Fruit fly (Drosophila melanogaster): ENCODE measurements around the gene sina.

Gene sina

DNA sequence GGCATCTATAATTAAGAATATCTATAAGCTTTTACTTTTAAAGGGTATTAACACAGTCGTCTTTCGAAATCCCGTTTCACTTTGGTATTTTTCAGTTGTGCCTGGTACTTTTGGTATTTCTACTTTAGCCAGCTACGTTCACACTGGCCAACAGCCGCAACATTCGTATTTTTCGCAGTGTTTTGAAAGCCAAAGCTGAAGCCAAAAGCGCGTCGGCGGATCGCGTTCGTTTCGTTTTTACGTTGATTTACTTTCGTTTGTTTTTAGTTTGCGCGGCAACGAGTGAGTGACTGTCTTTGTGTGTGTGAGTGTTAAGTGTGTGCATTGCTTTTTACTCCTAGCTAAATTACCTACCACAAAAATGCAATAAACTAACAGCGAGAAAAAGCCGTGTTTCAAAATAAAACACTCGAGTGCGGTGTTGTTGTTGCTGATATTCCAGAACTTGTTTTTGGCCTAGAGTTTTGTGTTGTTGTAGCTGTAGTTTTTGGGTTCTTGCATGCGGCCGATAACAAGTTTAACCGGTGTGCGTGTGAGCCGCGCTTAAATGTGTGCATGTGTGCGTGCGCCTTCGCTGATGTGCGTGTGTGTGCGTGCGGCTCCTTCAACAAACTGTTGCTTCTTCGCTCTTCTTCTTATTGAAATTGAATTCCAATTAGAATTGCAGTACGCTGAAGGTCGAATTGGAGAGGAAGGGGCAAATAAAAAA lies 11.7 kb downstream of the sina start, which contains the start of gene Lmpt (continued):
- TF ChIP-seq CG11085 (GFP tag; IDR thresholded peaks at IDR 0.05) (no peak), lov (optimal IDR thresholded peaks at IDR 0.05) (no peak), lov (GFP tag; IDR thresholded peaks at IDR 0.05) (no peak), CG3065 (GFP tag; optimal IDR thresholded peaks at IDR 0.05) (no peak), phol (tag; optimal IDR thresholded peaks at IDR 0.05) (peak; percentile 1), bab2 (GFP tag; optimal IDR thresholded peaks at IDR 0.05) (no peak), br (optimal IDR thresholded peaks at IDR 0.05) (no peak), Dad (GFP tag; optimal IDR thresholded peaks at IDR 0.05) (no peak), Awh (GFP tag; IDR thresholded peaks at IDR 0.05) (no peak; the same call in 1 of the 2 replicates), H15 (GFP tag; IDR thresholded peaks at IDR 0.05) (no peak), Myb (GFP tag; optimal IDR thresholded peaks at IDR 0.05) (peak; percentile 92), CG14710 (tag; optimal IDR thresholded peaks at IDR 0.05) (peak; percentile 39), bcd (GFP tag; optimal IDR thresholded peaks at IDR 0.05) (no peak), Taf1 (GFP tag; IDR thresholded peaks at IDR 0.05) (no peak), scrt (GFP tag; optimal IDR thresholded peaks at IDR 0.05) (peak; percentile 43), CG12659 (GFP tag; optimal IDR thresholded peaks at IDR 0.05) (peak; percentile 59), CG2199 (GFP tag; IDR thresholded peaks at IDR 0.05) (0 out of 3 replicates have a peak, but pooled peaks have one; percentile 58), Side (GFP tag; optimal IDR thresholded peaks at IDR 0.05) (no peak), YL-1 (GFP tag; optimal IDR thresholded peaks at IDR 0.05) (no peak), trem (tag; optimal IDR thresholded peaks at IDR 0.05) (peak; percentile 48), CG31441 (GFP tag; IDR thresholded peaks at IDR 0.05) (peak; percentile 28; the same call in 1 of the 2 replicates), pros (GFP tag; optimal IDR thresholded peaks at IDR 0.05) (peak; percentile 26), zen (tag; optimal IDR thresholded peaks at IDR 0.05) (peak; percentile 5), cg (GFP tag; optimal IDR thresholded peaks at IDR 0.05) (peak; percentile 85), CG1603 (tag; optimal IDR thresholded peaks at IDR 0.05) (peak; percentile 27), CG9437 (GFP tag; optimal IDR thresholded peaks at IDR 0.05) (peak; percentile 10), CG11456 (GFP tag; IDR thresholded peaks at IDR 0.05) (no peak), CG6689 (GFP tag; IDR thresholded peaks at IDR 0.05) (0 out of 2 replicates have a peak, but pooled peaks have one; percentile 9), insv (GFP tag; optimal IDR thresholded peaks at IDR 0.05) (peak; percentile 81 to 96), Dek (tag; optimal IDR thresholded peaks at IDR 0.05) (peak; percentile 39), Jarid2 (GFP tag; optimal IDR thresholded peaks at IDR 0.05) (peak; percentile 75), D19A (tag; optimal IDR thresholded peaks at IDR 0.05) (peak; percentile 99), CG11723 (GFP tag; optimal IDR thresholded peaks at IDR 0.05) (no peak), CG9727 (GFP tag; optimal IDR thresholded peaks at IDR 0.05) (no peak), CG11398 (GFP tag; optimal IDR thresholded peaks at IDR 0.05) (no peak), cad (GFP tag; optimal IDR thresholded peaks at IDR 0.05) (no peak), chinmo (GFP tag; IDR thresholded peaks at IDR 0.05; ENCODE audit: partially characterized antibody) (peak; percentile 79; the same call in 2 of the 4 replicates), CG10565 (GFP tag; optimal IDR thresholded peaks at IDR 0.05) (no peak), Hsf (GFP tag; optimal IDR thresholded peaks at IDR 0.05) (no peak), z (GFP tag; IDR thresholded peaks at IDR 0.05) (no peak), MBD-R2 (GFP tag; IDR thresholded peaks at IDR 0.05) (peak; percentile 50), CG3163 (GFP tag; optimal IDR thresholded peaks at IDR 0.05) (no peak), CG9817 (tag; optimal IDR thresholded peaks at IDR 0.05) (no peak), crc (GFP tag; optimal IDR thresholded peaks at IDR 0.05) (no peak), CG11504 (tag; optimal IDR thresholded peaks at IDR 0.05) (no peak), Dp (GFP tag; optimal IDR thresholded peaks at IDR 0.05) (peak; percentile 75), Hmx (GFP tag; optimal IDR thresholded peaks at IDR 0.05) (no peak), Bgb (GFP tag; IDR thresholded peaks at IDR 0.05; ENCODE audit: partially characterized antibody) (peak; percentile 31; the same call in 1 of the 2 replicates), kah (GFP tag; optimal IDR thresholded peaks at IDR 0.05) (no peak), CG7556 (GFP tag; optimal IDR thresholded peaks at IDR 0.05) (no peak)
